Worm (Caenorhabditis elegans) whole organism, L2 larva: ENCODE measurements around the gene gphr-2.

Experiments used
- C34F6.9 ChIP-seq: fragments of 150-350 bp; optimal IDR thresholded peaks from 2 replicates; lab custom pipeline; 2014; ENCODE audit warnings: missing biosample characterization, missing genetic modification characterization
- F13H6.1 ChIP-seq: sonication (generic microtip); optimal IDR thresholded peaks from 2 replicates; lab custom pipeline; 2016; ENCODE audit warnings: missing genetic modification characterization, missing compliant biosample characterization
- Y55F3AM.14 ChIP-seq: fragments of 200-800 bp; sonication (Bioruptor generic); optimal IDR thresholded peaks from 2 replicates; lab custom pipeline; 2018; ENCODE audit warnings: mild to moderate bottlenecking, missing genetic modification characterization, missing compliant biosample characterization
- alr-1 ChIP-seq: fragments of 150-350 bp; optimal IDR thresholded peaks from 2 replicates; lab custom pipeline; 2014; ENCODE audit warnings: missing biosample characterization, missing genetic modification characterization
- ama-1 ChIP-seq: fragments of 150-350 bp; optimal IDR thresholded peaks from 2 replicates; lab custom pipeline; 2018; ENCODE audit warnings: inconsistent platforms
- ceh-82 ChIP-seq: fragments of 150-350 bp; optimal IDR thresholded peaks from 2 replicates; lab custom pipeline; 2014; ENCODE audit warnings: missing biosample characterization, missing genetic modification characterization
- dmd-4 ChIP-seq: sonication (generic microtip); optimal IDR thresholded peaks from 2 replicates; lab custom pipeline; 2017; ENCODE audit warnings: missing biosample characterization, missing genetic modification characterization
- elt-1 ChIP-seq: fragments of 150-350 bp; optimal IDR thresholded peaks from 2 replicates; lab custom pipeline; 2014; ENCODE audit warnings: missing biosample characterization, missing genetic modification characterization
- elt-3 ChIP-seq: sonication (generic microtip); optimal IDR thresholded peaks from 2 replicates; lab custom pipeline; 2017; ENCODE audit warnings: missing biosample characterization, missing genetic modification characterization
- fos-1 ChIP-seq: fragments of 150-350 bp; optimal IDR thresholded peaks from 2 replicates; lab custom pipeline; 2014; ENCODE audit warnings: missing biosample characterization, missing genetic modification characterization
- lin-11 ChIP-seq: fragments of 150-350 bp; sonication (generic microtip); optimal IDR thresholded peaks from 2 replicates; lab custom pipeline; 2014; ENCODE audit warnings: missing biosample characterization, missing genetic modification characterization, inconsistent platforms, mixed read lengths
- lin-13 ChIP-seq: fragments of 150-350 bp; optimal IDR thresholded peaks from 2 replicates; lab custom pipeline; 2014; ENCODE audit warnings: missing biosample characterization, missing genetic modification reagents, missing genetic modification characterization
- lin-39 ChIP-seq: fragments of 150-350 bp; optimal IDR thresholded peaks from 2 replicates; lab custom pipeline; 2014; ENCODE audit warnings: missing biosample characterization, missing genetic modification reagents, missing genetic modification characterization
- lsy-2 ChIP-seq, 2 experiments: fragments of 150-350 bp in 1 of 2; sonication (generic microtip) in 1 of 2; optimal IDR thresholded peaks; 2 replicates each; lab custom pipeline; 2014 to 2017; ENCODE audit warnings: missing biosample characterization in 2 of 2, missing genetic modification characterization in 2 of 2
- mab-5 ChIP-seq: fragments of 150-350 bp; optimal IDR thresholded peaks from 2 replicates; lab custom pipeline; 2014; ENCODE audit warnings: missing biosample characterization, missing genetic modification characterization
- mbf-1 ChIP-seq: sonication (generic microtip); optimal IDR thresholded peaks from 2 replicates; lab custom pipeline; 2017; ENCODE audit warnings: missing biosample characterization, missing genetic modification characterization
- nhr-11 ChIP-seq: fragments of 150-350 bp; optimal IDR thresholded peaks from 2 replicates; lab custom pipeline; 2014; ENCODE audit warnings: missing biosample characterization, missing genetic modification characterization
- nhr-12 ChIP-seq: fragments of 150-350 bp; optimal IDR thresholded peaks from 2 replicates; lab custom pipeline; 2014; ENCODE audit warnings: missing biosample characterization, missing genetic modification characterization
- nhr-21 ChIP-seq: fragments of 150-350 bp; optimal IDR thresholded peaks from 2 replicates; lab custom pipeline; 2014; ENCODE audit warnings: missing biosample characterization, missing genetic modification characterization
- nhr-237 ChIP-seq: fragments of 150-350 bp; optimal IDR thresholded peaks from 2 replicates; lab custom pipeline; 2014; ENCODE audit warnings: missing biosample characterization, missing genetic modification characterization
- nhr-25 ChIP-seq: fragments of 150-350 bp; sonication (generic microtip); optimal IDR thresholded peaks from 3 replicates; lab custom pipeline; 2014; ENCODE audit warnings: missing biosample characterization, missing genetic modification characterization
- nhr-77 ChIP-seq: fragments of 150-350 bp; optimal IDR thresholded peaks from 2 replicates; lab custom pipeline; 2014; ENCODE audit warnings: missing biosample characterization, missing genetic modification characterization
- peb-1 ChIP-seq: fragments of 150-350 bp; optimal IDR thresholded peaks from 2 replicates; lab custom pipeline; 2014; ENCODE audit warnings: missing biosample characterization, missing genetic modification characterization
- sem-4 ChIP-seq: fragments of 150-350 bp; optimal IDR thresholded peaks from 2 replicates; lab custom pipeline; 2014; ENCODE audit warnings: missing biosample characterization, missing genetic modification reagents, missing genetic modification characterization
- skn-1 ChIP-seq: sonication (generic microtip); optimal IDR thresholded peaks from 2 replicates; lab custom pipeline; 2017; ENCODE audit warnings: missing biosample characterization, missing genetic modification characterization
- sma-3 ChIP-seq: sonication (generic microtip); optimal IDR thresholded peaks from 2 replicates; lab custom pipeline; 2016; ENCODE audit warnings: missing genetic modification reagents, missing genetic modification characterization, missing compliant biosample characterization
- snpc-4 ChIP-seq: fragments of 150-350 bp; optimal IDR thresholded peaks from 2 replicates; lab custom pipeline; 2014; ENCODE audit warnings: missing biosample characterization, missing genetic modification characterization
- unc-39 ChIP-seq: fragments of 150-350 bp; optimal IDR thresholded peaks from 2 replicates; lab custom pipeline; 2014; ENCODE audit warnings: missing biosample characterization, missing genetic modification characterization
- unc-55 ChIP-seq: fragments of 150-350 bp; sonication (generic microtip); optimal IDR thresholded peaks from 3 replicates; lab custom pipeline; 2014; ENCODE audit warnings: missing biosample characterization, missing genetic modification reagents, missing genetic modification characterization
- ztf-4 ChIP-seq: fragments of 150-350 bp; optimal IDR thresholded peaks from 2 replicates; lab custom pipeline; 2014; ENCODE audit warnings: missing biosample characterization, missing genetic modification characterization

gphr-2 gene

ce11 chrX:14267170-14267569, 40.4 kb downstream of the gphr-2 start:
- TF ChIP-seq nhr-77 (tag; lab: Kevin White, UChicago) (no peak), nhr-25 (tag; lab: Kevin White, UChicago) (no peak), sma-3 (GFP tag; lab: Kevin White, UChicago) (no peak), lin-11 (tag; lab: Kevin White, UChicago) (no peak), elt-3 (no peak), mbf-1 (tag; lab: Kevin White, UChicago) (no peak), dmd-4 (tag; lab: Kevin White, UChicago) (no peak), F13H6.1 (tag; lab: Kevin White, UChicago) (no peak), elt-1 (tag; lab: Kevin White, UChicago) (peak; percentile 29)

ce11 chrX:14263473-14263872, 44.1 kb downstream of the gphr-2 start, which contains the start of gene E02H4.8:
Gene E02H4.8 (minus strand): TSS chrX:14263573.
- TF ChIP-seq mab-5 (tag; lab: Kevin White, UChicago): no peak
- TF ChIP-seq nhr-12: no peak
- no peak for TF ChIP-seq sma-3 (GFP tag; lab: Kevin White, UChicago)
- TF ChIP-seq snpc-4 (tag; lab: Kevin White, UChicago): no peak
- no peak for TF ChIP-seq Y55F3AM.14 (GFP tag; lab: Kevin White, UChicago)
- no peak for TF ChIP-seq unc-39 (tag; lab: Kevin White, UChicago)

- TF ChIP-seq peb-1 (tag; lab: Kevin White, UChicago) (no peak), sem-4 (no peak), ztf-4 (tag; lab: Kevin White, UChicago) (no peak), nhr-21 (tag; lab: Kevin White, UChicago) (no peak), nhr-77 (tag; lab: Kevin White, UChicago) (no peak), lin-13 (GFP tag; lab: Kevin White, UChicago) (no peak), ama-1 (no peak), alr-1 (tag; lab: Kevin White, UChicago) (no peak), unc-39 (tag; lab: Kevin White, UChicago) (no peak)
Observed at ce11 chrX:14257661-14258060, 49.9 kb downstream of the gphr-2 start, which contains the start of gene E02H4.4. Gene E02H4.4 (plus strand): TSS chrX:14257961.

- TF ChIP-seq lsy-2 (tag; optimal IDR thresholded peaks at IDR 0.05; lab: Kevin White, UChicago) (no peak), nhr-25 (tag; lab: Kevin White, UChicago) (no peak), nhr-12 (no peak), lin-39 (tag; lab: Kevin White, UChicago) (no peak), fos-1 (tag; lab: Kevin White, UChicago) (no peak), Y55F3AM.14 (GFP tag; lab: Kevin White, UChicago) (no peak), skn-1 (tag; lab: Kevin White, UChicago) (no peak), unc-55 (GFP tag; lab: Kevin White, UChicago) (no peak), sem-4 (no peak), nhr-11 (no peak), nhr-21 (tag; lab: Kevin White, UChicago) (no peak), C34F6.9 (tag; lab: Kevin White, UChicago) (no peak), nhr-237 (tag; lab: Kevin White, UChicago) (no peak)
Observed at ce11 chrX:14255973-14256372, 51.6 kb downstream of the gphr-2 start, which contains the start of gene E02H4.7. Gene E02H4.7 (plus strand): TSS chrX:14256273.

ce11 chrX:14255031-14255430, 52.5 kb downstream of the gphr-2 start, which contains the start of gene E02H4.5:
Gene E02H4.5 (minus strand): TSS chrX:14255131.
- TF ChIP-seq elt-1 (tag; lab: Kevin White, UChicago) (no peak), snpc-4 (tag; lab: Kevin White, UChicago) (no peak), ceh-82 (no peak), mbf-1 (tag; lab: Kevin White, UChicago) (no peak)
- TF ChIP-seq, all 48 proteins: peak for 0
